Worm (Caenorhabditis elegans) whole organism, late embryonic: ENCODE results near the gene unc-31.

ENCODE experiments used
- C38D4.7 ChIP-seq: fragments of 200-800 bp; sonication (Bioruptor generic); optimal IDR thresholded peaks from 2 replicates; lab custom pipeline; 2018; ENCODE audit warnings: mild to moderate bottlenecking, missing genetic modification characterization, moderate library complexity, missing compliant biosample characterization
- T23F11.4 ChIP-seq: fragments of 200-800 bp; sonication (Bioruptor generic); optimal IDR thresholded peaks from 2 replicates; lab custom pipeline; 2018; ENCODE audit warnings: mild to moderate bottlenecking, missing genetic modification characterization, missing compliant biosample characterization
- Y22D7AL.16 ChIP-seq: sonication (generic microtip); optimal IDR thresholded peaks from 2 replicates; lab custom pipeline; 2016; ENCODE audit warnings: missing genetic modification characterization, missing compliant biosample characterization
- ahr-1 ChIP-seq: sonication (generic microtip); optimal IDR thresholded peaks from 2 replicates; lab custom pipeline; 2016; ENCODE audit warnings: missing genetic modification characterization, missing compliant biosample characterization
- ceh-18 ChIP-seq: sonication (generic microtip); optimal IDR thresholded peaks from 2 replicates; lab custom pipeline; 2016; ENCODE audit warnings: missing genetic modification characterization, missing compliant biosample characterization
- ceh-19 ChIP-seq: fragments of 200-800 bp; sonication (Bioruptor generic); optimal IDR thresholded peaks from 2 replicates; lab custom pipeline; 2018; ENCODE audit warnings: mild to moderate bottlenecking, missing genetic modification characterization, missing compliant biosample characterization
- ceh-2 ChIP-seq: sonication (generic microtip); optimal IDR thresholded peaks from 2 replicates; lab custom pipeline; 2016; ENCODE audit warnings: missing genotype, missing genetic modification characterization, missing compliant biosample characterization
- ceh-22 ChIP-seq: sonication (generic microtip); optimal IDR thresholded peaks from 2 replicates; lab custom pipeline; 2017; ENCODE audit warnings: missing biosample characterization, missing genetic modification characterization
- ceh-24 ChIP-seq: sonication (generic microtip); optimal IDR thresholded peaks from 2 replicates; lab custom pipeline; 2016; ENCODE audit warnings: mild to moderate bottlenecking, missing genetic modification characterization, missing compliant biosample characterization
- ceh-31 ChIP-seq: sonication (generic microtip); optimal IDR thresholded peaks from 2 replicates; lab custom pipeline; 2016; ENCODE audit warnings: missing genetic modification characterization, missing compliant biosample characterization
- ceh-48 ChIP-seq: sonication (generic microtip); optimal IDR thresholded peaks from 2 replicates; lab custom pipeline; 2016; ENCODE audit warnings: missing genetic modification characterization, inconsistent platforms, missing compliant biosample characterization
- ceh-9 ChIP-seq: sonication (generic microtip); optimal IDR thresholded peaks from 2 replicates; lab custom pipeline; 2016; ENCODE audit warnings: mild to moderate bottlenecking, missing genetic modification characterization, inconsistent platforms, missing compliant biosample characterization
- elt-4 ChIP-seq: sonication (generic microtip); optimal IDR thresholded peaks from 2 replicates; lab custom pipeline; 2016; ENCODE audit warnings: missing genetic modification characterization, missing compliant biosample characterization
- ets-4 ChIP-seq: sonication (generic microtip); optimal IDR thresholded peaks from 2 replicates; lab custom pipeline; 2016; ENCODE audit warnings: missing genetic modification characterization, missing compliant biosample characterization
- eyg-1 ChIP-seq: sonication (generic microtip); optimal IDR thresholded peaks from 2 replicates; lab custom pipeline; 2016; ENCODE audit warnings: missing genotype, missing genetic modification characterization, missing compliant biosample characterization
- fkh-6 ChIP-seq: sonication (generic microtip); optimal IDR thresholded peaks from 2 replicates; lab custom pipeline; 2016; ENCODE audit warnings: missing genetic modification characterization, missing compliant biosample characterization
- hlh-13 ChIP-seq: fragments of 200-800 bp; sonication (Bioruptor generic); optimal IDR thresholded peaks from 2 replicates; lab custom pipeline; 2018; ENCODE audit warnings: mild to moderate bottlenecking, missing genetic modification characterization, missing compliant biosample characterization
- hlh-30 ChIP-seq: sonication (generic microtip); optimal IDR thresholded peaks from 2 replicates; lab custom pipeline; 2017; ENCODE audit warnings: antibody characterized with exemption, missing genetic modification characterization, missing compliant biosample characterization; ENCODE audit not compliant: insufficient read depth
- hlh-6 ChIP-seq: sonication (generic microtip); optimal IDR thresholded peaks from 2 replicates; lab custom pipeline; 2016; ENCODE audit warnings: missing genotype, missing genetic modification characterization, missing compliant biosample characterization
- lim-6 ChIP-seq: sonication (generic microtip); optimal IDR thresholded peaks from 2 replicates; lab custom pipeline; 2016; ENCODE audit warnings: missing genetic modification characterization, missing compliant biosample characterization
- nfya-1 ChIP-seq: sonication (generic microtip); optimal IDR thresholded peaks from 2 replicates; lab custom pipeline; 2017; ENCODE audit warnings: missing genetic modification characterization, mild to moderate bottlenecking, missing compliant biosample characterization, antibody characterized with exemption, moderate library complexity
- nhr-232 ChIP-seq: sonication (generic microtip); optimal IDR thresholded peaks from 2 replicates; lab custom pipeline; 2016; ENCODE audit warnings: missing genetic modification characterization, missing compliant biosample characterization
- npax-4 ChIP-seq: sonication (generic microtip); optimal IDR thresholded peaks from 2 replicates; lab custom pipeline; 2016; ENCODE audit warnings: missing genetic modification characterization, missing compliant biosample characterization
- odd-2 ChIP-seq: sonication (generic microtip); optimal IDR thresholded peaks from 2 replicates; lab custom pipeline; 2017; ENCODE audit warnings: antibody characterized with exemption, mild to moderate bottlenecking, missing genetic modification characterization, missing compliant biosample characterization
- pha-4 ChIP-seq: fragments of 150-350 bp; optimal IDR thresholded peaks from 2 replicates; lab custom pipeline; 2018; ENCODE audit warnings: missing biosample characterization, missing genetic modification reagents, missing genetic modification characterization
- rnt-1 ChIP-seq: sonication (generic microtip); optimal IDR thresholded peaks from 2 replicates; lab custom pipeline; 2016; ENCODE audit warnings: missing genetic modification characterization, missing compliant biosample characterization
- sox-4 ChIP-seq: sonication (generic microtip); optimal IDR thresholded peaks from 2 replicates; lab custom pipeline; 2017; ENCODE audit warnings: mild to moderate bottlenecking, missing genetic modification characterization, inconsistent platforms, missing compliant biosample characterization
- syd-9 ChIP-seq: sonication (generic microtip); optimal IDR thresholded peaks from 2 replicates; lab custom pipeline; 2016; ENCODE audit warnings: mild to moderate bottlenecking, missing genetic modification characterization, moderate library complexity, missing compliant biosample characterization
- unc-42 ChIP-seq: sonication (generic microtip); optimal IDR thresholded peaks from 2 replicates; lab custom pipeline; 2016; ENCODE audit warnings: missing genotype, missing genetic modification characterization, missing compliant biosample characterization
- unc-55 ChIP-seq: sonication (generic microtip); optimal IDR thresholded peaks from 2 replicates; lab custom pipeline; 2017; ENCODE audit warnings: missing biosample characterization, missing genetic modification reagents, missing genetic modification characterization

unc-31 gene

DNA sequence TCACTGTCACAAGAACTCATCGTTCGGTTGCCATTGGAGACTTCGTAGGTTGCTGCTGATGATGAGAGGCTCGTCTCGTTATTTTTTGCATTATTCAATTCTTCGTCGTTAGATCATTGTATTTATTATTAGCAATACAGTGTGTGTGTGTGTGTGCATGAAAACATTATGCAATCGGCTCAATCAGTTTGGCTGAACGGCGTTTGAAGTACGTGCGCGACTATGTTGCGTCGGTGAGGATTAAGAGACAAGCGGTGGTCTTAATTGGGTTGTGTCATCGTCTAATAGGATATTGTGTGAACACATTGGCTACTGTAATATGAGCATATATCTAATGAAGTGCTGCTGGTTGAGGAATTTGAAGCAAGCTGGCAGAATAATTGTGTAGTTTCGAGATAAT lies 40.2 kb downstream of the unc-31 start:
- no peak for TF ChIP-seq nhr-232
- no peak for TF ChIP-seq ceh-19 (GFP tag; lab: Kevin White, UChicago)
- TF ChIP-seq ceh-18 (tag; lab: Kevin White, UChicago) = no peak
- no peak for TF ChIP-seq hlh-13 (GFP tag; lab: Kevin White, UChicago)
- no peak for TF ChIP-seq ceh-9 (tag; lab: Kevin White, UChicago)
- no peak for TF ChIP-seq sox-4
- TF ChIP-seq C38D4.7 (GFP tag; lab: Kevin White, UChicago) = no peak
- TF ChIP-seq hlh-6 (tag; lab: Kevin White, UChicago) = no peak
- TF ChIP-seq unc-42 (tag; lab: Kevin White, UChicago) = no peak
- TF ChIP-seq npax-4 (tag; lab: Kevin White, UChicago) = no peak
- TF ChIP-seq ceh-24 (tag; lab: Kevin White, UChicago) = no peak
- TF ChIP-seq fkh-6 (tag; lab: Kevin White, UChicago) = no peak
- TF ChIP-seq T23F11.4 (GFP tag; lab: Kevin White, UChicago) = no peak
- TF ChIP-seq, all 69 proteins: peak for 0

DNA sequence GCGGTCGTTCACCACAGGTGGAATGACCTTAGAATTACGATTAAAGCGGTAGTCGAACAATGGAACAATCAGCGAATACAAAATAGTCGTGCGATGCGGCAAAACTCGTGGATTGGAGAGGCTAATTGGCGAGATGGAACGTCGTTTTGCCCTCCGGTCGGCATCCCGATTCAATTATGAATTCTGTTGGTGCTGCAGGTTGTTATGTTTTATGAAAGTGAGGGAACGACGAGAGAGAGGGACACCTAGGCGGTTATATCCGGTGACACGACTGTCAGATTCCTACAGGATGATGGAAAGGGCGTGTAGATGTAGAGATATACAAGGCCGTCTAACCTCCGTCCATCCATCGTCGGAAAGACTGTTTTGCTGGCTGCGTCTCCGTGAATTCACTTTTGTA lies 43.0 kb downstream of the unc-31 start:
- TF ChIP-seq ceh-31 (tag; lab: Kevin White, UChicago) = peak; percentile 64
- no peak for TF ChIP-seq ets-4 (tag; lab: Kevin White, UChicago)
- peak; percentile 9 for TF ChIP-seq rnt-1 (tag; lab: Kevin White, UChicago)
- peak; percentile 17 for TF ChIP-seq unc-42 (tag; lab: Kevin White, UChicago)

ce11 chrIV:12817539-12817938 lies 43.9 kb downstream of the unc-31 start:
- TF ChIP-seq ceh-22 (tag; lab: Kevin White, UChicago) (no peak), ceh-48 (no peak), hlh-30 (tag; lab: Kevin White, UChicago) (no peak), odd-2 (tag; lab: Kevin White, UChicago) (no peak), elt-4 (no peak), ahr-1 (tag; lab: Kevin White, UChicago) (no peak), ceh-2 (tag; lab: Kevin White, UChicago) (no peak), syd-9 (no peak), nfya-1 (tag; lab: Kevin White, UChicago) (no peak), pha-4 (no peak), Y22D7AL.16 (tag; lab: Kevin White, UChicago) (no peak), hlh-6 (tag; lab: Kevin White, UChicago) (no peak), npax-4 (tag; lab: Kevin White, UChicago) (no peak)

DNA sequence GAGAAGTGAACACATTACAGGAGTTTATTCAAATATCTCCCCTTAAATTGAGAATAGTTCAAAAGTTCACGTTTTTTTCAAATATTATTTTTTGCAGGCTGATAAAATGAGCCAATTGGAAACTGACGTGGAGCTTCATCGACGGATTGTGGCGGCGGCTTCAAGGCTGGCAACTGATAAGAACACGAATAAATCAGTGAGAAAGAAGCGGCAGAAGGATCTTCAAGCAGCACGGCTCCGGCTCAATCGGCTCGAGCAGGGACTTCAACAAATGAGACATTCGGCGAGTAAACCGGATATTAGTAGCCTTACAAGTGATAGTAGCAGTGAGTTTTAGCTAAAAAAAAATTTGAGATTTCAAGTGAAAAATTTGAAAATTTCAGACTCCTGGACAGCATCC lies 51.6 kb downstream of the unc-31 start, which contains the start of gene M02B1.4:
Gene M02B1.4 (minus strand): TSS at position 9 of the 400 bp plus-strand sequence.
- TF ChIP-seq eyg-1 (tag; lab: Kevin White, UChicago) = no peak
- no peak for TF ChIP-seq unc-55 (GFP tag; lab: Kevin White, UChicago)
- no peak for TF ChIP-seq rnt-1 (tag; lab: Kevin White, UChicago)

DNA sequence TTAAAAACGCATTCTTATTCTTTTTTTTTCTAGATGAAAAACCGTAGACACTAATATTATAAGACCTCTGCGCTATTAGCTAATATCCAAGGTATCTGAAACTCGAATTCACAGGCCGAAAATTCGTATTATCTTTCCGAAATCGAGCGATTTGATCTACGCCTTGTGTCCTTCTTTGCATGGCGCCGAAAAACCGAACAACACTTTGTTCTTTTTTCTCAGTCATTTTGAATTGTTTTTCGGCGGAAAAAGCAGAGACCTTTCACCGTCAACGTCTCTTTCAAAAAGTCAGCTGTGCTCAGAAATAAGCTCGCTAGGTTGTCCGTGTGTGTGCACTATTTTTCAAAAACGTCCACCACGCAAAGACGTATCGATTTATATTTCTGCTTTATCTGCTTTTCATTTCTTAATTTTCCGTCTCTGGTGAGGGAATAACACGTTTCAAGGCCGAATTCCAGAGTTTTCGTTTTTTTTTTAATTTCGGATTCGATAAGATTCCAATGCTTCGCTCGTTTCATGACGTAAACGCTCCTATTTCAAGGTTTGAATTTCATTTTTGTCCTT lies 57.2 kb downstream of the unc-31 start:
- no peak for TF ChIP-seq hlh-13 (GFP tag; lab: Kevin White, UChicago)
- no peak for TF ChIP-seq lim-6 (tag; lab: Kevin White, UChicago)
- TF ChIP-seq ceh-48 = peak; percentile 49
- TF ChIP-seq, all 69 proteins: peak for 1
